Worm (Caenorhabditis elegans) whole organism, L3 larva: ENCODE data around the gene zzz-1.

ENCODE experiments used
- jun-1 ChIP-seq: fragments of 150-350 bp; optimal IDR thresholded peaks from 2 replicates; lab custom pipeline; 2014; ENCODE audit warnings: missing biosample characterization, missing genetic modification reagents, missing genetic modification characterization
- lin-15B ChIP-seq: fragments of 150-350 bp; optimal IDR thresholded peaks from 2 replicates; lab custom pipeline; 2014; ENCODE audit warnings: missing biosample characterization, missing genetic modification characterization
- lin-39 ChIP-seq: fragments of 150-350 bp; optimal IDR thresholded peaks from 2 replicates; lab custom pipeline; 2018; ENCODE audit warnings: missing biosample characterization, missing genetic modification reagents, missing genetic modification characterization
- nhr-12 ChIP-seq: fragments of 150-350 bp; optimal IDR thresholded peaks from 2 replicates; lab custom pipeline; 2014; ENCODE audit warnings: missing biosample characterization, missing genetic modification characterization
- nhr-28 ChIP-seq: fragments of 150-350 bp; optimal IDR thresholded peaks from 2 replicates; lab custom pipeline; 2014; ENCODE audit warnings: missing biosample characterization, missing genetic modification characterization
- nhr-67 ChIP-seq: fragments of 150-350 bp; optimal IDR thresholded peaks from 2 replicates; lab custom pipeline; 2014; ENCODE audit warnings: missing biosample characterization, missing genetic modification characterization
- pha-4 ChIP-seq: fragments of 150-350 bp; optimal IDR thresholded peaks from 2 replicates; lab custom pipeline; 2014; ENCODE audit warnings: missing biosample characterization, missing genetic modification reagents, missing genetic modification characterization
- unc-39 ChIP-seq: sonication (generic microtip); optimal IDR thresholded peaks from 4 replicates; lab custom pipeline; 2017; ENCODE audit warnings: missing biosample characterization, missing genetic modification characterization
- unc-62 ChIP-seq: fragments of 150-350 bp; sonication (generic microtip); optimal IDR thresholded peaks from 4 replicates; lab custom pipeline; 2014; ENCODE audit warnings: missing biosample characterization, missing genetic modification reagents, missing genetic modification characterization
- ztf-11 ChIP-seq: fragments of 150-350 bp; optimal IDR thresholded peaks from 2 replicates; lab custom pipeline; 2014; ENCODE audit warnings: missing biosample characterization, missing genetic modification characterization

ce11 chrV:10944903-10945302 lies 35.9 kb upstream of the zzz-1 start:
- TF ChIP-seq nhr-67 (tag; lab: Kevin White, UChicago) = no peak
- TF ChIP-seq ztf-11 = no peak
- TF ChIP-seq nhr-12 (tag; lab: Kevin White, UChicago) = no peak
- no peak for TF ChIP-seq unc-39 (tag; lab: Kevin White, UChicago)
- TF ChIP-seq lin-15B = no peak
- TF ChIP-seq pha-4 = no peak
- no peak for TF ChIP-seq unc-62
- TF ChIP-seq nhr-28 (tag; lab: Kevin White, UChicago) = no peak
- TF ChIP-seq jun-1 = no peak
- TF ChIP-seq lin-39 (tag; lab: Kevin White, UChicago) = no peak
